Worm (Caenorhabditis elegans): ENCODE data around the gene sel-12.

Gene sel-12

DNA sequence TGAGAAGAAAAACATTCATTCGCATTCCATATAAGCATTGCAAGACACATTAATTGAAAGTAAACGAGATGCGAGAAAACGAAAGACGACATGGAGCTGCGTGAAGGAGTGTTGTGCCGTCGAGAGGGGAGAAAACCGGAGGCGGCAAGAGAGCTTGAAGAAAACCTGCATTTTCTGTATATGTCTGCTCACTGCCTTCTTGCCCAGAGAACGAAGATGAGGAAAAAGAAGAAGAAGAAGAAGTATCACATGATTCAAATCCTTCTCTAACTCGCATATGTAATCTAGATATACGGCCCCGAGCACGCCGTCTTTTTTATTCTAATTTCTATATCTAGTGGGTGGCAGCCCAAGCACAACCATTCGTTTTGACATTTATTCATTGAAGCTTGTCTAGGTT, 5.3 kb upstream of the sel-12 start (continued):
- no peak for TF ChIP-seq egl-27 (tag; optimal IDR thresholded peaks at IDR 0.05)
- TF ChIP-seq tlp-1 (tag; optimal IDR thresholded peaks at IDR 0.05): no peak
- TF ChIP-seq unc-86 (tag; optimal IDR thresholded peaks at IDR 0.05): peak; percentile 58
- peak; percentile 53 for TF ChIP-seq nhr-71 (tag; optimal IDR thresholded peaks at IDR 0.05)
- peak in 1 of 2 experiments; percentile 24 for TF ChIP-seq lsy-2 (tag; optimal IDR thresholded peaks at IDR 0.05)
- TF ChIP-seq sptf-1 (tag; optimal IDR thresholded peaks at IDR 0.05): no peak
- no peak for TF ChIP-seq ces-1 (GFP tag; optimal IDR thresholded peaks at IDR 0.05)
- peak; percentile 9 for TF ChIP-seq skn-1 (tag; optimal IDR thresholded peaks at IDR 0.05)
- TF ChIP-seq mab-9 (GFP tag; IDR thresholded peaks at IDR 0.05): no peak
- TF ChIP-seq fkh-4 (tag; optimal IDR thresholded peaks at IDR 0.05; ENCODE audit: borderline replicate concordance): no peak
- no peak for TF ChIP-seq zag-1 (tag; optimal IDR thresholded peaks at IDR 0.05)
- TF ChIP-seq ceh-88 (GFP tag; IDR thresholded peaks at IDR 0.05): no peak
- TF ChIP-seq rnt-1 (tag; optimal IDR thresholded peaks at IDR 0.05): no peak
- TF ChIP-seq unc-62 (GFP tag; optimal IDR thresholded peaks at IDR 0.05): no peak
- TF ChIP-seq unc-130 (tag; optimal IDR thresholded peaks at IDR 0.05): no peak
- TF ChIP-seq nhr-12 (tag; optimal IDR thresholded peaks at IDR 0.05): no peak
- no peak for TF ChIP-seq Y116A8C.19 (tag; optimal IDR thresholded peaks at IDR 0.05; ENCODE audit: borderline replicate concordance)
- peak; percentile 79 for TF ChIP-seq lin-14 (GFP tag; optimal IDR thresholded peaks at IDR 0.05)
- TF ChIP-seq nhr-19 (GFP tag; conservative IDR thresholded peaks at IDR 0.05): no peak
- no peak for TF ChIP-seq unc-30 (tag; optimal IDR thresholded peaks at IDR 0.05)
- TF ChIP-seq nhr-76 (tag; optimal IDR thresholded peaks at IDR 0.05): no peak
- no peak for TF ChIP-seq irx-1 (tag; optimal IDR thresholded peaks at IDR 0.05)
- peak; percentile 34 for TF ChIP-seq snu-23 (GFP tag; optimal IDR thresholded peaks at IDR 0.05)
- no peak for TF ChIP-seq nhr-11 (tag; optimal IDR thresholded peaks at IDR 0.05)
- TF ChIP-seq zip-4 (GFP tag; optimal IDR thresholded peaks at IDR 0.05): no peak
- no peak for TF ChIP-seq snpc-4 (tag; optimal IDR thresholded peaks at IDR 0.05)
- TF ChIP-seq F16B12.6 (tag; optimal IDR thresholded peaks at IDR 0.05): no peak
- no peak for TF ChIP-seq C34B4.2 (tag; optimal IDR thresholded peaks at IDR 0.05)
- no peak for TF ChIP-seq efl-3 (GFP tag; optimal IDR thresholded peaks at IDR 0.05)
- no peak for TF ChIP-seq nhr-84 (tag; optimal IDR thresholded peaks at IDR 0.05)
- no peak for TF ChIP-seq hlh-4 (tag; optimal IDR thresholded peaks at IDR 0.05)
- no peak for TF ChIP-seq lin-15B (tag; optimal IDR thresholded peaks at IDR 0.05)
- TF ChIP-seq egl-13 (tag; optimal IDR thresholded peaks at IDR 0.05): peak; percentile 76
- no peak for TF ChIP-seq alr-1 (tag; optimal IDR thresholded peaks at IDR 0.05; ENCODE audit: borderline replicate concordance)
- no peak for TF ChIP-seq ceh-90 (tag; optimal IDR thresholded peaks at IDR 0.05)
- TF ChIP-seq isw-1 (GFP tag; IDR thresholded peaks at IDR 0.05): 0 out of 2 replicates have a peak, but pooled peaks have one; percentile 14
- TF ChIP-seq pag-3 (tag; optimal IDR thresholded peaks at IDR 0.05; ENCODE audit: borderline replicate concordance, insufficient read depth): no peak
- no peak for TF ChIP-seq aly-2 (tag; optimal IDR thresholded peaks at IDR 0.05)
- no peak for TF ChIP-seq xbp-1 (tag; optimal IDR thresholded peaks at IDR 0.05)
- TF ChIP-seq hpl-2 (GFP tag; optimal IDR thresholded peaks at IDR 0.05): no peak
- no peak for TF ChIP-seq nhr-90 (tag; optimal IDR thresholded peaks at IDR 0.05; ENCODE audit: poor library complexity)
- no peak for TF ChIP-seq elt-2 (tag; optimal IDR thresholded peaks at IDR 0.05)
- TF ChIP-seq mef-2 (tag; optimal IDR thresholded peaks at IDR 0.05): no peak
- TF ChIP-seq vab-15 (tag; optimal IDR thresholded peaks at IDR 0.05): no peak
- TF ChIP-seq elt-3 (tag; optimal IDR thresholded peaks at IDR 0.05): no peak
- TF ChIP-seq nhr-47 (tag; optimal IDR thresholded peaks at IDR 0.05): peak; percentile 64
- TF ChIP-seq nhr-28 (tag; optimal IDR thresholded peaks at IDR 0.05): no peak
- no peak for TF ChIP-seq fos-1 (tag; optimal IDR thresholded peaks at IDR 0.05)
- peak in 1 of 3 experiments; percentile 28 for TF ChIP-seq ceh-82 (tag; optimal IDR thresholded peaks at IDR 0.05)
- TF ChIP-seq fkh-10 (GFP tag; optimal IDR thresholded peaks at IDR 0.05): peak; percentile 6
